Worm (Caenorhabditis elegans) whole organism, L4/young adult: Measurements from ENCODE around the gene srh-1.

Experiments used
- W03F9.2 ChIP-seq: fragments of 150-350 bp; optimal IDR thresholded peaks from 2 replicates; lab custom pipeline; 2014; ENCODE audit warnings: missing biosample characterization, missing genetic modification characterization
- him-1 ChIP-seq: sonication (generic microtip); optimal IDR thresholded peaks from 2 replicates; lab custom pipeline; 2016; ENCODE audit warnings: missing genotype, missing genetic modification reagents, missing genetic modification characterization, missing compliant biosample characterization

DNA sequence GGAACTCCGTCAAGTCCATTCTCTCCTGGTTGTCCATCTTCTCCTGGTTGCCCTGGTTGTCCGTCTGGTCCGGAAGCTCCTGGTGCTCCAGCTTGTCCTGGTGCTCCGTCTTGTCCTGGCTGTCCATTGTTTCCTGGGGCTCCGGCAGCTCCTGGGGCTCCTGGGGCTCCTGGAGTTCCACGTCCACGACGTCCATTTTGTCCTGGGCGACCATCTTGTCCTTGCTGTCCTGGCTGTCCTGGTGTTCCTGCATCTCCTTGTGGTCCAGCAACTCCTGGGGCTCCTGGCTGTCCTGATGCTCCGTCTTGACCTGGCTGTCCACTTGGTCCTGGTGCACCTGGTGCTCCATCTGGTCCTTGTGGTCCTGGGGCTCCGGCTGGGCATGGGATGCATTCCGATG, 36.3 kb upstream of the srh-1 start:
- no peak for TF ChIP-seq W03F9.2
- TF ChIP-seq him-1 (tag; lab: Kevin White, UChicago), result no peak
